Worm (Caenorhabditis elegans): ENCODE measurements around the gene ZK1320.2.

DNA sequence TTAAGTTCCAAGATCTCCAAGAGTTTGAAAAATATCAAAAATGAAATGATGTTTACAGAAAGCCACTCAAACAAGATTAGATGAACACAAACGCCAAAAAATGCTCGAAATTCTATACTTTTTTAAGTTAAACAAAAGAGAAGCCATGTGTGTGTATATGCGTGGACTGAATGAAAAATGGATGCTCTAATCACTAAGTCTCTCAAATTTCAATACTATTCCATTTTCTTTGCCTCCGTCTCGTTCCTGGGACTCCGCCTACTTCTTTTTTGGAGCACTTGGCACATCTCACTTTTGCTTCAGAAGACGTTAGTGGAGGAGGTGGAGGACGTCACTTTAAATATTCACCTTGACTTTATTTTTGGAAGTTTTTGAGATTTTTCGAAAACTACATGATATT lies 21.0 kb upstream of the ZK1320.2 start:
- TF ChIP-seq ceh-40 (GFP tag; IDR thresholded peaks at IDR 0.05): no peak
- TF ChIP-seq madf-6 (GFP tag; IDR thresholded peaks at IDR 0.05): no peak
- TF ChIP-seq snpc-4 (GFP tag; optimal IDR thresholded peaks at IDR 0.05): no peak
- no peak for TF ChIP-seq snpc-4 (tag; optimal IDR thresholded peaks at IDR 0.05)
- no peak for TF ChIP-seq rcor-1 (GFP tag; IDR thresholded peaks at IDR 0.05)
- no peak for TF ChIP-seq ccch-3 (GFP tag; optimal IDR thresholded peaks at IDR 0.05)

All from whole organism, young adult.